Fruit fly (Drosophila melanogaster) whole organism, pupa: ENCODE data around the gene Oseg1.
A peak's percentile ranks its signal among the peaks of the same experiment; 100 is the strongest.

Source experiments
- CG10348 ChIP-seq: fragments of 200-800 bp; sonication (Bioruptor generic); IDR thresholded peaks from 2 replicates; pipeline ENCODE4 v1.3.6; 2022; ENCODE audit warnings: missing biosample characterization, missing genetic modification characterization
- CG12605 ChIP-seq: fragments of 200-800 bp; sonication (Bioruptor generic); IDR thresholded peaks from 2 replicates; pipeline ENCODE4 v1.3.6; 2022; ENCODE audit warnings: missing biosample characterization, missing genetic modification characterization
- CG13204 ChIP-seq: fragments of 200-800 bp; sonication (Bioruptor generic); optimal IDR thresholded peaks from 2 replicates; lab custom pipeline; 2018; ENCODE audit warnings: missing biosample characterization, mild to moderate bottlenecking, missing genetic modification characterization, moderate library complexity
- CG14655 ChIP-seq: fragments of 200-800 bp; sonication (Bioruptor generic); optimal IDR thresholded peaks from 3 replicates; lab custom pipeline; 2017; ENCODE audit warnings: mild to moderate bottlenecking, missing biosample characterization, missing genetic modification reagents, missing genetic modification characterization
- CG15710 ChIP-seq: fragments of 200-800 bp; sonication (Bioruptor generic); optimal IDR thresholded peaks from 2 replicates; lab custom pipeline; 2018; ENCODE audit warnings: missing biosample characterization, mild to moderate bottlenecking, missing genetic modification characterization, moderate library complexity
- CG17806 ChIP-seq: fragments of 200-800 bp; sonication (Bioruptor generic); optimal IDR thresholded peaks from 2 replicates; lab custom pipeline; 2018; ENCODE audit warnings: missing biosample characterization, mild to moderate bottlenecking, missing genetic modification characterization, moderate library complexity
- CG32121 ChIP-seq: fragments of 200-800 bp; sonication (Bioruptor generic); IDR thresholded peaks from 2 replicates; pipeline ENCODE4 v1.3.6; 2022; ENCODE audit warnings: missing biosample characterization, missing genetic modification characterization
- CG34367 ChIP-seq: fragments of 200-800 bp; sonication (Bioruptor generic); optimal IDR thresholded peaks from 2 replicates; lab custom pipeline; 2018; ENCODE audit warnings: missing biosample characterization, mild to moderate bottlenecking, missing genetic modification characterization
- CG4496 ChIP-seq: fragments of 200-800 bp; sonication (Bioruptor generic); IDR thresholded peaks from 3 replicates; pipeline ENCODE4 v1.3.6; 2022; ENCODE audit warnings: missing biosample characterization, missing genetic modification characterization
- CG8159 ChIP-seq: fragments of 200-800 bp; sonication (Bioruptor generic); optimal IDR thresholded peaks from 3 replicates; lab custom pipeline; 2018; ENCODE audit warnings: missing biosample characterization, mild to moderate bottlenecking, missing genetic modification characterization, moderate library complexity
- CG8301 ChIP-seq: fragments of 200-800 bp; sonication (Bioruptor generic); optimal IDR thresholded peaks from 2 replicates; lab custom pipeline; 2018; ENCODE audit warnings: missing biosample characterization, mild to moderate bottlenecking, missing genetic modification characterization
- CG9948 ChIP-seq: fragments of 200-800 bp; sonication (Bioruptor generic); optimal IDR thresholded peaks from 2 replicates; lab custom pipeline; 2018; ENCODE audit warnings: missing biosample characterization, mild to moderate bottlenecking, missing genetic modification characterization, moderate library complexity
- D1 ChIP-seq: fragments of 200-800 bp; sonication (Bioruptor generic); optimal IDR thresholded peaks from 2 replicates; lab custom pipeline; 2018; ENCODE audit warnings: missing biosample characterization, mild to moderate bottlenecking, missing genetic modification characterization, moderate library complexity
- EcR ChIP-seq: fragments of 200-800 bp; sonication (Bioruptor generic); optimal IDR thresholded peaks from 3 replicates; lab custom pipeline; 2019; ENCODE audit warnings: missing biosample characterization, missing genetic modification characterization, mild to moderate bottlenecking, moderate library complexity, missing genetic modification reagents
- Ets98B ChIP-seq: fragments of 200-800 bp; sonication (Bioruptor generic); IDR thresholded peaks from 2 replicates; pipeline ENCODE4 v1.3.6; 2022; ENCODE audit warnings: missing biosample characterization, missing genetic modification characterization
- Pif1A ChIP-seq: fragments of 200-800 bp; sonication (Bioruptor generic); optimal IDR thresholded peaks from 3 replicates; lab custom pipeline; 2016; ENCODE audit warnings: missing biosample characterization, missing genetic modification characterization
- Pif1B ChIP-seq: fragments of 200-800 bp; sonication (Bioruptor generic); optimal IDR thresholded peaks from 3 replicates; lab custom pipeline; 2016; ENCODE audit warnings: missing biosample characterization, missing genetic modification characterization
- Snoo ChIP-seq: fragments of 200-800 bp; sonication (Bioruptor generic); optimal IDR thresholded peaks from 3 replicates; lab custom pipeline; 2017; ENCODE audit warnings: missing biosample characterization, mild to moderate bottlenecking, missing genetic modification characterization, inconsistent platforms
- fd96Ca ChIP-seq: fragments of 200-800 bp; sonication (Bioruptor generic); IDR thresholded peaks from 3 replicates; pipeline ENCODE4 v1.3.6; 2022; ENCODE audit warnings: missing biosample characterization, missing genetic modification characterization
- gl ChIP-seq: fragments of 200-800 bp; sonication (Bioruptor generic); optimal IDR thresholded peaks from 2 replicates; lab custom pipeline; 2018; ENCODE audit warnings: missing biosample characterization, mild to moderate bottlenecking, missing genetic modification characterization
- rn ChIP-seq: fragments of 200-800 bp; sonication (Bioruptor generic); IDR thresholded peaks from 2 replicates; pipeline ENCODE4 v1.3.6; 2022; ENCODE audit warnings: missing biosample characterization, missing genetic modification characterization

The Oseg1 gene

dm6 chr3L:8394944-8395343 lies 17.7 kb downstream of the Oseg1 start:
- TF ChIP-seq Ets98B (GFP tag; lab: Robert Waterston, UW) (peak; percentile 27; the same call in 1 of the 2 replicates), CG32121 (GFP tag; lab: Robert Waterston, UW) (0 out of 2 replicates have a peak, but pooled peaks have one; percentile 15), D1 (tag; lab: Kevin White, UChicago) (peak; percentile 79), CG10348 (GFP tag; lab: Robert Waterston, UW) (no peak)

DNA sequence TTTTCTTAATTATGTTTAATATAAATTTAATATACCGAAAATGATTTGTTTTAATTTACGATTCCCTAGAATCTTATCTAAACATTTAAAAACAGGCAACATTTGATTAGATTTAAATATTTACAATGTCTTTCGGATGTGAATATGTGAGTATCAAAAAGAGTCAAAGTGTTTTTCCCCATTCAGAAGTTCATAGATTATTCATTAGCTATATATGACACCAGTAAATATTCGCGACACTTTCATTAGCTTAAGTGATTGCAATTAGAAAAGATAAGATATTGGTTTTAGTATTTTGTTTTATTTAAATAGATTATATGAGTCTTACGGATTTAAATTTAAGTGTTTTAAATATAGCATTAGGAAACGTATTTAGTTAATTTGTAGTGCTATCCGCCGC lies 18.5 kb downstream of the Oseg1 start:
- TF ChIP-seq Ets98B (GFP tag; lab: Robert Waterston, UW) (no peak), CG10348 (GFP tag; lab: Robert Waterston, UW) (no peak), CG9948 (tag; lab: Kevin White, UChicago) (no peak), CG12605 (no peak), gl (no peak), CG4496 (no peak)

DNA sequence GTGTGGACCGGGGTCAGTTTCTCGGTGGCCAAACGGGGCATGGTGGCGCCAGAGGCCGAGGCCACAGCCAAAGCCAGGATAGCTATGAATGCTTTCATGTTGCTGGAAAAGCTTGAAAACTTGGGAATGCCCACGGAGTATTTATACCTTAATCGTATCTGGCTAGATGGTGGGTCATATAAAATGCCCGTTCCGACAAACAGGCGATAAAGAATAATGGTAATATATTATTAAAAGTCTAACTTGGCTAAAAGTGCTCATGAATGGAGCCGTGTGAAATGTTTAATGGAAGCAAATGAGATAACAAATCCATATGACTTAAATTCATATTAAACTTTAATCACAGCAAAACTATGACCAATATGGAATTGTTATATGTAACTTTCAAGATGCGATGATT lies 19.1 kb downstream of the Oseg1 start, which contains the start of gene Jon66Cii:
Gene Jon66Cii (minus strand): TSS at position 101 of the 400 bp plus-strand sequence.
- TF ChIP-seq CG4496 = no peak
- TF ChIP-seq gl = no peak
- no peak for TF ChIP-seq rn (GFP tag; lab: Robert Waterston, UW)
- TF ChIP-seq CG13204 (GFP tag; lab: Kevin White, UChicago) = no peak
- TF ChIP-seq CG17806 (tag; lab: Kevin White, UChicago) = no peak
- no peak for TF ChIP-seq D1 (tag; lab: Kevin White, UChicago)
- no peak for TF ChIP-seq CG10348 (GFP tag; lab: Robert Waterston, UW)
- no peak for TF ChIP-seq CG12605
- TF ChIP-seq CG32121 (GFP tag; lab: Robert Waterston, UW) = no peak
- TF ChIP-seq Pif1B = no peak
- no peak for TF ChIP-seq Snoo (tag; lab: Kevin White, UChicago)
- TF ChIP-seq fd96Ca (GFP tag; lab: Robert Waterston, UW) = no peak
- TF ChIP-seq EcR (GFP tag; lab: Kevin White, UChicago) = no peak
- no peak for TF ChIP-seq CG8159 (tag; lab: Kevin White, UChicago)
- TF ChIP-seq Pif1A (GFP tag; lab: Kevin White, UChicago) = no peak
- TF ChIP-seq CG14655 = no peak
- no peak for TF ChIP-seq CG15710

DNA sequence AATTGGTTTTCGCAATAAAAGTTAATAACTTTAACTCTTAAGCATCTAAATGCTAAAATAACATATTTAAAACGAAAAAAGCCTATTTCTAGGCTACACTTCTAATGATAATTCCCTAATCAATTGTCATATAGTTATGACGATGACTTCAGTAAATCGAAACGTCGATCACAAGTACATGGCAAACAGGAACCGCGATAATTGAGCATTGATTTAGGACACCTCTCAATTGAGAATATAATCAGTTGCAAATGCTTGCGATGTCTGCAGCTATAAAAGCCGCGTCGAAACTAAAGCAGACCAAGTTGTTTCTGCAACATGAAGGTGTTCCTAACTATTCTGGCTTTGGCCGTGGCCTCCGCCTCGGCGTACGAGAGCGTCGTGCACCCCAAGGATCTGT lies 21.4 kb downstream of the Oseg1 start, which contains the start of gene Jon66Ci:
Gene Jon66Ci (plus strand): TSS at position 301 of the 400 bp plus-strand sequence.
- TF ChIP-seq Ets98B (GFP tag; lab: Robert Waterston, UW) (no peak), rn (GFP tag; lab: Robert Waterston, UW) (no peak), CG32121 (GFP tag; lab: Robert Waterston, UW) (no peak), CG13204 (GFP tag; lab: Kevin White, UChicago) (no peak), gl (no peak), CG9948 (tag; lab: Kevin White, UChicago) (no peak), CG12605 (no peak), CG15710 (no peak), CG4496 (no peak), CG14655 (no peak), CG8159 (tag; lab: Kevin White, UChicago) (no peak), CG17806 (tag; lab: Kevin White, UChicago) (no peak), Pif1B (no peak), Snoo (tag; lab: Kevin White, UChicago) (no peak)
- TF ChIP-seq, all 21 proteins: peak for 0

DNA sequence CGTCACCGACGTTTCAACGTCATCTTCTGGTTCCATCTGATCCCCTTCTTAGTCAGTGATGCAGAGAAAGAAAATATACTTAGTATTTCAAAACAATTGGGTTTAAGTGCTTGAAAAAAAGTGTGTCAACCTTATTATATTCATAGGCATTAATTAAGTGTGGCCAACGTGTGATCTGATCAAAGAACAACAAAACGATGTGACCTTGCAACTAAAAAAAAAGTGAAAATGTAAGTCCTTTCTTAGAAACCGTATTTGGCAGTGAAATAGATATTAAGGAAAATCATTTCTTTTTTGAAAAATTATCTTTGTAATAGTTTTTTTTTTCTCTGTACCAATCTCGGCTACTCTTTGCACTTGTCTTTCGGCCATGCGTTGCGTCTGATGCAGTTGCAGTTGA lies 27.6 kb downstream of the Oseg1 start:
- TF ChIP-seq CG34367 = peak; percentile 81
- peak; percentile 67 for TF ChIP-seq Snoo (tag; lab: Kevin White, UChicago)
- TF ChIP-seq CG32121 (GFP tag; lab: Robert Waterston, UW) = peak; percentile 13; the same call in 1 of the 2 replicates
- peak; percentile 86 for TF ChIP-seq Pif1A (GFP tag; lab: Kevin White, UChicago)
- TF ChIP-seq rn (GFP tag; lab: Robert Waterston, UW) = no peak
- no peak for TF ChIP-seq CG10348 (GFP tag; lab: Robert Waterston, UW)
- peak; percentile 63; the same call in 1 of the 2 replicates for TF ChIP-seq CG12605
- peak; percentile 41; the same call in 2 of the 3 replicates for TF ChIP-seq CG4496
- peak; percentile 69 for TF ChIP-seq D1 (tag; lab: Kevin White, UChicago)
- peak; percentile 44 for TF ChIP-seq gl
- TF ChIP-seq Ets98B (GFP tag; lab: Robert Waterston, UW) = peak; percentile 64
- TF ChIP-seq CG15710 = peak; percentile 86
- TF ChIP-seq CG13204 (GFP tag; lab: Kevin White, UChicago) = peak; percentile 54
- TF ChIP-seq Pif1B = peak; percentile 85
- peak; percentile 86 for TF ChIP-seq CG9948 (tag; lab: Kevin White, UChicago)
- TF ChIP-seq CG17806 (tag; lab: Kevin White, UChicago) = peak; percentile 79
- no peak for TF ChIP-seq EcR (GFP tag; lab: Kevin White, UChicago)
- TF ChIP-seq fd96Ca (GFP tag; lab: Robert Waterston, UW) = peak; percentile 79
- TF ChIP-seq CG8301 (tag; lab: Kevin White, UChicago) = peak; percentile 91
- peak; percentile 90 for TF ChIP-seq CG8159 (tag; lab: Kevin White, UChicago)
- peak; percentile 93 for TF ChIP-seq CG14655

dm6 chr3L:8383968-8384367 lies 28.7 kb downstream of the Oseg1 start:
- TF ChIP-seq CG14655 (peak; percentile 21), CG34367 (no peak), D1 (tag; lab: Kevin White, UChicago) (no peak), CG10348 (GFP tag; lab: Robert Waterston, UW) (0 out of 2 replicates have a peak, but pooled peaks have one; percentile 13), CG15710 (no peak), CG4496 (no peak), CG9948 (tag; lab: Kevin White, UChicago) (no peak), Pif1A (GFP tag; lab: Kevin White, UChicago) (peak; percentile 43), CG8159 (tag; lab: Kevin White, UChicago) (no peak), rn (GFP tag; lab: Robert Waterston, UW) (no peak), EcR (GFP tag; lab: Kevin White, UChicago) (no peak), CG32121 (GFP tag; lab: Robert Waterston, UW) (no peak), CG17806 (tag; lab: Kevin White, UChicago) (no peak), Pif1B (peak; percentile 12), CG13204 (GFP tag; lab: Kevin White, UChicago) (no peak), gl (no peak), CG8301 (tag; lab: Kevin White, UChicago) (peak; percentile 32), CG12605 (no peak), fd96Ca (GFP tag; lab: Robert Waterston, UW) (peak; percentile 30; the same call in 1 of the 3 replicates), Ets98B (GFP tag; lab: Robert Waterston, UW) (0 out of 2 replicates have a peak, but pooled peaks have one; percentile 14), Snoo (tag; lab: Kevin White, UChicago) (no peak)
- TF ChIP-seq, all 21 proteins: peak for 7
